Fruit fly (Drosophila melanogaster) whole organism, wandering third instar larva: ENCODE measurements around the gene Col4a1.

Source experiments
- Abd-B ChIP-seq: fragments of >200 bp; optimal IDR thresholded peaks from 2 replicates; lab custom pipeline; 2017; ENCODE audit warnings: missing biosample characterization, missing genetic modification characterization
- CG32264 ChIP-seq: fragments of 200-800 bp; sonication (Bioruptor generic); optimal IDR thresholded peaks from 2 replicates; lab custom pipeline; 2016; ENCODE audit warnings: missing biosample characterization, missing genetic modification characterization
- CG9705 ChIP-seq: fragments of 200-800 bp; sonication (Bioruptor generic); optimal IDR thresholded peaks from 2 replicates; lab custom pipeline; 2018; ENCODE audit warnings: missing biosample characterization, mild to moderate bottlenecking, missing genetic modification characterization
- Dfd ChIP-seq: fragments of >200 bp; optimal IDR thresholded peaks from 2 replicates; lab custom pipeline; 2017; ENCODE audit warnings: missing biosample characterization, missing genetic modification characterization
- Dif ChIP-seq: fragments of 200-275, 200-300 bp; sonication (Bioruptor generic); optimal IDR thresholded peaks from 2 replicates; lab custom pipeline; 2018; ENCODE audit warnings: missing biosample characterization, missing genetic modification characterization; ENCODE audit not compliant: partially characterized antibody
- GATAd ChIP-seq: sonication (Bioruptor generic); optimal IDR thresholded peaks from 2 replicates; lab custom pipeline; 2016; ENCODE audit warnings: missing biosample characterization, missing genetic modification characterization
- HLH106 ChIP-seq: fragments of 200-800 bp; optimal IDR thresholded peaks from 3 replicates; lab custom pipeline; 2019; ENCODE audit warnings: missing biosample characterization, mild to moderate bottlenecking, missing genetic modification characterization, moderate library complexity
- Hr83 ChIP-seq: fragments of 200-300 bp; sonication (Bioruptor generic); optimal IDR thresholded peaks from 2 replicates; lab custom pipeline; 2016; ENCODE audit warnings: missing biosample characterization, mild to moderate bottlenecking, missing genetic modification characterization, moderate library complexity; ENCODE audit not compliant: poor library complexity, severe bottlenecking
- Jra ChIP-seq: sonication (Bioruptor generic); optimal IDR thresholded peaks from 2 replicates; lab custom pipeline; 2016; ENCODE audit warnings: missing biosample characterization, missing genetic modification characterization
- Mio ChIP-seq: sonication (Bioruptor generic); optimal IDR thresholded peaks from 2 replicates; lab custom pipeline; 2016; ENCODE audit warnings: missing biosample characterization, missing genetic modification characterization
- OdsH ChIP-seq: fragments of 200-800 bp; sonication (Bioruptor generic); optimal IDR thresholded peaks from 2 replicates; lab custom pipeline; 2016; ENCODE audit warnings: missing biosample characterization, mild to moderate bottlenecking, missing genetic modification characterization
- Rel ChIP-seq, 2 experiments: fragments of 200-800 bp; sonication (Bioruptor generic) in 1 of 2; optimal IDR thresholded peaks; 2 replicates in 1 of 2; 3 replicates in 1 of 2; lab custom pipeline; 2016 to 2019; ENCODE audit warnings: mild to moderate bottlenecking in 2 of 2, missing biosample characterization in 2 of 2, missing genetic modification characterization in 2 of 2, moderate library complexity in 1 of 2
- Sp1 ChIP-seq: fragments of 200-800 bp; sonication (Bioruptor generic); optimal IDR thresholded peaks from 3 replicates; lab custom pipeline; 2019; ENCODE audit warnings: missing biosample characterization, mild to moderate bottlenecking, missing genetic modification characterization, moderate library complexity
- Vsx2 ChIP-seq: fragments of 200-300, 225-300 bp; sonication (Bioruptor generic); optimal IDR thresholded peaks from 2 replicates; lab custom pipeline; 2018; ENCODE audit warnings: missing biosample characterization, missing genetic modification characterization; ENCODE audit not compliant: partially characterized antibody
- br ChIP-seq: fragments of 200-800 bp; sonication (Bioruptor generic); optimal IDR thresholded peaks from 2 replicates; lab custom pipeline; 2016; ENCODE audit warnings: missing biosample characterization, missing genetic modification characterization
- brk ChIP-seq: fragments of 200-800 bp; sonication (Bioruptor generic); optimal IDR thresholded peaks from 2 replicates; lab custom pipeline; 2016; ENCODE audit warnings: missing biosample characterization, mild to moderate bottlenecking, missing genetic modification characterization
- dl ChIP-seq, 2 experiments: fragments of 175-275, 200-275 bp in 1 of 2; fragments of 200-275 bp in 1 of 2; sonication (Bioruptor generic); optimal IDR thresholded peaks; lab custom pipeline; 2018; ENCODE audit warnings: mild to moderate bottlenecking in 2 of 2, missing biosample characterization in 2 of 2, missing genetic modification characterization in 2 of 2, moderate library complexity in 2 of 2; ENCODE audit not compliant: partially characterized antibody in 2 of 2, insufficient read depth in 1 of 2
- dsf ChIP-seq: sonication (Bioruptor generic); optimal IDR thresholded peaks from 2 replicates; lab custom pipeline; 2016; ENCODE audit warnings: missing biosample characterization, missing genetic modification characterization, borderline replicate concordance
- ey ChIP-seq: fragments of 200-800 bp; sonication (Bioruptor generic); optimal IDR thresholded peaks from 2 replicates; lab custom pipeline; 2016; ENCODE audit warnings: missing biosample characterization, missing genetic modification characterization
- foxo ChIP-seq, 2 experiments: fragments of 200-800 bp; sonication (Bioruptor generic); optimal IDR thresholded peaks; 2 replicates in 1 of 2; 3 replicates in 1 of 2; lab custom pipeline; 2016 to 2017; ENCODE audit warnings: missing biosample characterization in 2 of 2, missing genetic modification characterization in 2 of 2
- fru ChIP-seq: fragments of 200-800 bp; sonication (Bioruptor generic); optimal IDR thresholded peaks from 3 replicates; lab custom pipeline; 2016; ENCODE audit warnings: missing biosample characterization, mild to moderate bottlenecking, missing genetic modification characterization
- h ChIP-seq: fragments of 200-800 bp; sonication (Bioruptor generic); optimal IDR thresholded peaks from 3 replicates; lab custom pipeline; 2016; ENCODE audit warnings: missing biosample characterization, mild to moderate bottlenecking, missing genetic modification characterization
- lola ChIP-seq: fragments of >200 bp; optimal IDR thresholded peaks from 2 replicates; lab custom pipeline; 2017; ENCODE audit warnings: missing biosample characterization, missing genetic modification characterization
- pan ChIP-seq: fragments of >200 bp; optimal IDR thresholded peaks from 2 replicates; lab custom pipeline; 2017
- psq ChIP-seq: fragments of 200-800 bp; sonication (Bioruptor generic); optimal IDR thresholded peaks from 3 replicates; lab custom pipeline; 2017; ENCODE audit warnings: missing biosample characterization, mild to moderate bottlenecking, missing genetic modification characterization, moderate library complexity
- rgr ChIP-seq: fragments of 200-800 bp; sonication (Bioruptor generic); optimal IDR thresholded peaks from 3 replicates; lab custom pipeline; 2016; ENCODE audit warnings: missing biosample characterization, mild to moderate bottlenecking, missing genetic modification characterization
- sage ChIP-seq: fragments of 200-800 bp; sonication (Bioruptor generic); optimal IDR thresholded peaks from 2 replicates; lab custom pipeline; 2016; ENCODE audit warnings: missing biosample characterization, mild to moderate bottlenecking, missing genetic modification characterization
- tai ChIP-seq: sonication (Bioruptor generic); optimal IDR thresholded peaks from 2 replicates; lab custom pipeline; 2016; ENCODE audit warnings: missing biosample characterization, missing genetic modification characterization
- usp ChIP-seq: fragments of >200 bp; optimal IDR thresholded peaks from 2 replicates; lab custom pipeline; 2017; ENCODE audit warnings: missing biosample characterization, missing genetic modification characterization
- woc ChIP-seq: sonication (Bioruptor generic); optimal IDR thresholded peaks from 2 replicates; lab custom pipeline; 2016; ENCODE audit warnings: missing biosample characterization, mild to moderate bottlenecking, missing genetic modification characterization

Gene Col4a1

dm6 chr2L:5025557-5025956 is 3.9 kb upstream of the Col4a1 start:
- no peak for TF ChIP-seq pan (lab: Kevin White, UChicago)
- no peak for TF ChIP-seq dl (GFP tag; optimal IDR thresholded peaks at IDR 0.05; lab: Kevin White, UChicago; ENCODE audit: insufficient read depth in 1 of 2, partially characterized antibody in 2 of 2)
- no peak for TF ChIP-seq Dfd
- no peak for TF ChIP-seq OdsH (GFP tag; lab: Kevin White, UChicago)
- no peak for TF ChIP-seq HLH106 (tag; lab: Kevin White, UChicago)
- TF ChIP-seq foxo (GFP tag; optimal IDR thresholded peaks at IDR 0.05; lab: Kevin White, UChicago) = no peak
- no peak for TF ChIP-seq usp (GFP tag; lab: Kevin White, UChicago)
- no peak for TF ChIP-seq Dif (GFP tag; lab: Kevin White, UChicago)
- no peak for TF ChIP-seq rgr
- no peak for TF ChIP-seq dsf (GFP tag; lab: Kevin White, UChicago)
- no peak for TF ChIP-seq Mio (GFP tag; lab: Kevin White, UChicago)
- TF ChIP-seq Sp1 (GFP tag; lab: Kevin White, UChicago) = no peak
- no peak for TF ChIP-seq Hr83 (GFP tag; lab: Kevin White, UChicago)
- no peak for TF ChIP-seq Jra
- no peak for TF ChIP-seq CG9705 (GFP tag; lab: Kevin White, UChicago)
- TF ChIP-seq brk = no peak
- no peak for TF ChIP-seq br
- TF ChIP-seq Abd-B (GFP tag; lab: Kevin White, UChicago) = no peak
- TF ChIP-seq GATAd = no peak

- TF ChIP-seq Rel (GFP tag; optimal IDR thresholded peaks at IDR 0.05; lab: Kevin White, UChicago) (no peak), Rel (tag; optimal IDR thresholded peaks at IDR 0.05; lab: Kevin White, UChicago) (peak; percentile 10), brk (no peak), GATAd (no peak)
These were observed 1.9 kb upstream of the Col4a1 start for dm6 chr2L:5027321-5028069.

DNA sequence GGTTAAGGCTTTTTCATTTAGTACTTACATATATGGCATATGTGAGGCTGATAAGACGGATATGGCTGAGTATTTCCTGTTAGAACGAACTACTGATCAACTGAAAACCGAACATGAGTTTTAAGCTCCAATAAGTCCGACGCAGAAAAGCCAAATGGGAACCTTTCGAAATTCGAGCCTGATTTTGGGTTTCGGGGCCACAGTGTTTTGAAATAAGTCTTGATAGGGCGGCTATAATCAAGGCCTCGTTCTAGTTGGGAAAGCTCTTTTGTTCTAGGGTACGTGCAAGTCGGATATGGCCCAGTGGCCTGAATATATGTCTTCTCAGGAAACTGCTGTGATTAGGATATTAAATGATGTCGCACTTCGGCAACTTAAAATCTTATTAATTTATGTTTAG is 1.3 kb upstream of the Col4a1 start, which contains the start of gene vkg:
Gene vkg (minus strand): TSS at position 101 of the 400 bp plus-strand sequence.
- no peak for TF ChIP-seq usp (GFP tag; lab: Kevin White, UChicago)
- TF ChIP-seq Rel (GFP tag; optimal IDR thresholded peaks at IDR 0.05; lab: Kevin White, UChicago) = no peak
- TF ChIP-seq Rel (tag; optimal IDR thresholded peaks at IDR 0.05; lab: Kevin White, UChicago) = no peak
- TF ChIP-seq Jra = no peak
- no peak for TF ChIP-seq Dif (GFP tag; lab: Kevin White, UChicago)
- TF ChIP-seq tai (GFP tag; lab: Kevin White, UChicago) = no peak
- no peak for TF ChIP-seq OdsH (GFP tag; lab: Kevin White, UChicago)
- TF ChIP-seq dl (GFP tag; optimal IDR thresholded peaks at IDR 0.05; lab: Kevin White, UChicago; ENCODE audit: insufficient read depth in 1 of 2, partially characterized antibody in 2 of 2) = no peak
- TF ChIP-seq rgr = no peak
- TF ChIP-seq dsf (GFP tag; lab: Kevin White, UChicago) = no peak
- no peak for TF ChIP-seq woc (GFP tag; lab: Kevin White, UChicago)

- TF ChIP-seq fru (GFP tag; lab: Kevin White, UChicago) (no peak), woc (GFP tag; lab: Kevin White, UChicago) (no peak), Hr83 (GFP tag; lab: Kevin White, UChicago) (no peak), GATAd (no peak), CG32264 (GFP tag; lab: Kevin White, UChicago) (no peak), Vsx2 (GFP tag; lab: Kevin White, UChicago) (no peak), Mio (GFP tag; lab: Kevin White, UChicago) (no peak), Rel (GFP tag; optimal IDR thresholded peaks at IDR 0.05; lab: Kevin White, UChicago) (no peak), Rel (tag; optimal IDR thresholded peaks at IDR 0.05; lab: Kevin White, UChicago) (no peak), sage (GFP tag; lab: Kevin White, UChicago) (no peak), psq (no peak), foxo (GFP tag; optimal IDR thresholded peaks at IDR 0.05; lab: Kevin White, UChicago) (no peak), br (no peak), lola (GFP tag; lab: Kevin White, UChicago) (no peak), HLH106 (tag; lab: Kevin White, UChicago) (no peak), tai (GFP tag; lab: Kevin White, UChicago) (no peak), Dfd (no peak), h (GFP tag; lab: Kevin White, UChicago) (no peak), ey (GFP tag; lab: Kevin White, UChicago) (no peak), Sp1 (GFP tag; lab: Kevin White, UChicago) (no peak)
These were observed 350 bp downstream of the Col4a1 start for dm6 chr2L:5029809-5030108.
